Worm (Caenorhabditis elegans) whole organism, L3 larva: ENCODE results near the gene pgp-11.

ENCODE experiments used
- ama-1 ChIP-seq: fragments of 150-350 bp; optimal IDR thresholded peaks from 2 replicates; lab custom pipeline; 2018
- elt-3 ChIP-seq, 3 experiments: fragments of 150-350 bp in 1 of 3; sonication (generic microtip) in 2 of 3; optimal IDR thresholded peaks; 2 replicates in 2 of 3; 4 replicates in 1 of 3; lab custom pipeline; 2014 to 2017; ENCODE audit warnings: missing biosample characterization in 3 of 3, missing genetic modification characterization in 3 of 3
- nhr-23 ChIP-seq: fragments of 150-350 bp; optimal IDR thresholded peaks from 2 replicates; lab custom pipeline; 2014; ENCODE audit warnings: missing biosample characterization, missing genetic modification reagents, missing genetic modification characterization
- nhr-237 ChIP-seq: fragments of 150-350 bp; optimal IDR thresholded peaks from 2 replicates; lab custom pipeline; 2014; ENCODE audit warnings: missing biosample characterization, missing genetic modification characterization
- nhr-76 ChIP-seq: fragments of 150-350 bp; sonication (generic microtip); optimal IDR thresholded peaks from 5 replicates; lab custom pipeline; 2014; ENCODE audit warnings: missing biosample characterization, missing genetic modification characterization
- nhr-77 ChIP-seq: fragments of 150-350 bp; optimal IDR thresholded peaks from 2 replicates; lab custom pipeline; 2014; ENCODE audit warnings: missing biosample characterization, missing genetic modification characterization
- unc-62 ChIP-seq: fragments of 150-350 bp; sonication (generic microtip); optimal IDR thresholded peaks from 4 replicates; lab custom pipeline; 2014; ENCODE audit warnings: missing biosample characterization, missing genetic modification reagents, missing genetic modification characterization
- zag-1 ChIP-seq: fragments of 150-350 bp; optimal IDR thresholded peaks from 2 replicates; lab custom pipeline; 2014; ENCODE audit warnings: missing biosample characterization, missing genetic modification characterization
- ztf-11 ChIP-seq: fragments of 150-350 bp; optimal IDR thresholded peaks from 2 replicates; lab custom pipeline; 2014; ENCODE audit warnings: missing biosample characterization, missing genetic modification characterization

ce11 chrII:7976308-7976707, 27.7 kb downstream of the pgp-11 start, which contains the start of gene DH11.5:
- TF ChIP-seq nhr-77 (tag; lab: Kevin White, UChicago) (no peak), zag-1 (tag; lab: Kevin White, UChicago) (no peak), nhr-23 (tag; lab: Kevin White, UChicago) (no peak), unc-62 (GFP tag; lab: Kevin White, UChicago) (no peak), elt-3 (tag; optimal IDR thresholded peaks at IDR 0.05; lab: Kevin White, UChicago) (no peak), ztf-11 (tag; lab: Kevin White, UChicago) (no peak), ama-1 (no peak), nhr-237 (tag; lab: Kevin White, UChicago) (no peak), nhr-76 (no peak)
